Worm (Caenorhabditis elegans) whole organism, L1 larva: ENCODE measurements around the gene C56A3.4.
A peak's percentile ranks its signal among the peaks of the same experiment; 100 is the strongest.

ENCODE experiments used
- C34B4.2 ChIP-seq: sonication (generic microtip); optimal IDR thresholded peaks from 2 replicates; lab custom pipeline; 2017; ENCODE audit warnings: mild to moderate bottlenecking, missing genetic modification characterization, missing compliant biosample characterization
- F16B12.6 ChIP-seq: fragments of 150-350 bp; optimal IDR thresholded peaks from 2 replicates; lab custom pipeline; 2014; ENCODE audit warnings: missing biosample characterization, missing genetic modification characterization
- alr-1 ChIP-seq: fragments of 200-800 bp; sonication (Bioruptor generic); optimal IDR thresholded peaks from 2 replicates; lab custom pipeline; 2018; ENCODE audit warnings: borderline replicate concordance, mild to moderate bottlenecking, missing genetic modification characterization, missing compliant biosample characterization
- ama-1 ChIP-seq: fragments of 150-350 bp; optimal IDR thresholded peaks from 2 replicates; lab custom pipeline; 2014
- ceh-63 ChIP-seq: fragments of 200-800 bp; sonication (Bioruptor generic); optimal IDR thresholded peaks from 2 replicates; lab custom pipeline; 2018; ENCODE audit warnings: mild to moderate bottlenecking, missing genetic modification characterization, missing compliant biosample characterization
- ceh-8 ChIP-seq: fragments of 200-800 bp; sonication (Bioruptor generic); optimal IDR thresholded peaks from 2 replicates; lab custom pipeline; 2018; ENCODE audit warnings: mild to moderate bottlenecking, missing genetic modification characterization, moderate library complexity, missing compliant biosample characterization
- ceh-88 ChIP-seq: fragments of 200-800 bp; sonication (Bioruptor generic); IDR thresholded peaks from 2 replicates; pipeline ENCODE4 v1.3.6; 2022; ENCODE audit warnings: missing genetic modification characterization, missing compliant biosample characterization
- dpl-1 ChIP-seq, 3 experiments: fragments of 150-350 bp in 2 of 3; sonication (generic microtip) in 1 of 3; optimal IDR thresholded peaks; 2 replicates each; lab custom pipeline; 2014 to 2017; ENCODE audit warnings: missing biosample characterization in 3 of 3, missing genetic modification characterization in 3 of 3, missing genetic modification reagents in 3 of 3
- efl-1 ChIP-seq, 4 experiments: fragments of 150-350 bp; optimal IDR thresholded peaks in 3 of 4; peaks in 1 of 4; 1 replicate in 1 of 4; 2 replicates in 3 of 4; lab custom pipeline; 2014; ENCODE audit warnings: missing biosample characterization in 2 of 4, missing genetic modification characterization in 2 of 4, missing genetic modification reagents in 2 of 4
- efl-3 ChIP-seq: fragments of 200-800 bp; sonication (Bioruptor generic); optimal IDR thresholded peaks from 2 replicates; lab custom pipeline; 2018; ENCODE audit warnings: mild to moderate bottlenecking, missing genetic modification characterization, missing compliant biosample characterization
- egl-27 ChIP-seq, 2 experiments: fragments of 150-350 bp in 1 of 2; sonication (generic microtip); optimal IDR thresholded peaks; 3 replicates each; lab custom pipeline; 2017 to 2018; ENCODE audit warnings: missing biosample characterization in 2 of 2, missing genetic modification characterization in 2 of 2, missing genetic modification reagents in 2 of 2
- elt-2 ChIP-seq: sonication (generic microtip); optimal IDR thresholded peaks from 2 replicates; lab custom pipeline; 2016; ENCODE audit warnings: missing genetic modification characterization, mild to moderate bottlenecking, inconsistent platforms, missing compliant biosample characterization, missing genetic modification reagents
- fkh-4 ChIP-seq: sonication (generic microtip); optimal IDR thresholded peaks from 2 replicates; lab custom pipeline; 2016; ENCODE audit warnings: missing compliant biosample characterization, missing genetic modification characterization, borderline replicate concordance
- grh-1 ChIP-seq: fragments of 200-800 bp; sonication (Bioruptor generic); IDR thresholded peaks from 2 replicates; pipeline ENCODE4 v1.3.6; 2022; ENCODE audit warnings: missing genetic modification reagents, missing genetic modification characterization, missing compliant biosample characterization
- lin-15B ChIP-seq: fragments of 150-350 bp; sonication (generic microtip); optimal IDR thresholded peaks from 3 replicates; lab custom pipeline; 2014; ENCODE audit warnings: missing biosample characterization, missing genetic modification characterization
- lin-35 ChIP-seq, 2 experiments: fragments of 150-350 bp; optimal IDR thresholded peaks; 2 replicates each; lab custom pipeline; 2014; ENCODE audit warnings: missing biosample characterization in 2 of 2, missing genetic modification characterization in 2 of 2, missing genetic modification reagents in 2 of 2
- lsy-2 ChIP-seq, 2 experiments: fragments of 150-350 bp; optimal IDR thresholded peaks; 2 replicates each; lab custom pipeline; 2014; ENCODE audit warnings: missing biosample characterization in 2 of 2, missing genetic modification characterization in 2 of 2
- mab-9 ChIP-seq: fragments of 200-800 bp; sonication (Bioruptor generic); IDR thresholded peaks from 2 replicates; pipeline ENCODE4 v1.3.6; 2022; ENCODE audit warnings: missing genetic modification reagents, missing genetic modification characterization, missing compliant biosample characterization
- mdl-1 ChIP-seq, 2 experiments: fragments of 150-350 bp; optimal IDR thresholded peaks; 2 replicates each; lab custom pipeline; 2014 to 2017; ENCODE audit warnings: missing biosample characterization in 2 of 2, missing genetic modification characterization in 2 of 2, inconsistent platforms in 1 of 2
- mef-2 ChIP-seq: fragments of 150-350 bp; optimal IDR thresholded peaks from 2 replicates; lab custom pipeline; 2014; ENCODE audit warnings: missing biosample characterization, missing genetic modification characterization
- nhr-12 ChIP-seq: sonication (generic microtip); optimal IDR thresholded peaks from 2 replicates; lab custom pipeline; 2017; ENCODE audit warnings: missing biosample characterization, missing genetic modification characterization
- nhr-19 ChIP-seq: fragments of 200-800 bp; sonication (Bioruptor generic); conservative IDR thresholded peaks from 2 replicates; pipeline ENCODE4 v1.3.6; 2022; ENCODE audit warnings: missing genetic modification characterization, missing compliant biosample characterization
- nhr-20 ChIP-seq: sonication (generic microtip); optimal IDR thresholded peaks from 2 replicates; lab custom pipeline; 2016; ENCODE audit warnings: mild to moderate bottlenecking, missing genetic modification characterization, missing compliant biosample characterization
- nhr-237 ChIP-seq: fragments of 150-350 bp; optimal IDR thresholded peaks from 2 replicates; lab custom pipeline; 2014; ENCODE audit warnings: missing biosample characterization, missing genetic modification characterization
- nhr-71 ChIP-seq: sonication (generic microtip); optimal IDR thresholded peaks from 2 replicates; lab custom pipeline; 2016; ENCODE audit warnings: mild to moderate bottlenecking, missing genetic modification characterization, moderate library complexity, missing compliant biosample characterization
- nhr-84 ChIP-seq: sonication (generic microtip); optimal IDR thresholded peaks from 2 replicates; lab custom pipeline; 2017; ENCODE audit warnings: missing biosample characterization, missing genetic modification characterization
- nhr-85 ChIP-seq: sonication (generic microtip); peaks from one replicate; lab custom pipeline; 2016; ENCODE audit warnings: missing genetic modification characterization, inconsistent platforms, missing compliant biosample characterization
- pax-3 ChIP-seq: fragments of 200-800 bp; sonication (Bioruptor generic); optimal IDR thresholded peaks from 2 replicates; lab custom pipeline; 2018; ENCODE audit warnings: mild to moderate bottlenecking, missing genetic modification characterization, moderate library complexity, missing compliant biosample characterization
- pqm-1 ChIP-seq: sonication (generic microtip); optimal IDR thresholded peaks from 3 replicates; lab custom pipeline; 2017; ENCODE audit warnings: missing biosample characterization, missing genetic modification characterization
- skn-1 ChIP-seq: fragments of 150-350 bp; optimal IDR thresholded peaks from 2 replicates; lab custom pipeline; 2014; ENCODE audit warnings: missing biosample characterization, missing genetic modification characterization
- snu-23 ChIP-seq: sonication (generic microtip); optimal IDR thresholded peaks from 2 replicates; lab custom pipeline; 2016; ENCODE audit warnings: missing genetic modification characterization, missing compliant biosample characterization
- swsn-7 ChIP-seq: sonication (generic microtip); optimal IDR thresholded peaks from 2 replicates; lab custom pipeline; 2016; ENCODE audit warnings: missing genetic modification characterization, missing compliant biosample characterization
- tbx-2 ChIP-seq: sonication (generic microtip); optimal IDR thresholded peaks from 2 replicates; lab custom pipeline; 2016; ENCODE audit warnings: missing genetic modification characterization, missing compliant biosample characterization
- unc-30 ChIP-seq: sonication (generic microtip); optimal IDR thresholded peaks from 2 replicates; lab custom pipeline; 2017; ENCODE audit warnings: missing biosample characterization, missing genetic modification characterization
- unc-62 ChIP-seq: fragments of 150-350 bp; optimal IDR thresholded peaks from 2 replicates; lab custom pipeline; 2014; ENCODE audit warnings: missing biosample characterization, missing genetic modification reagents, missing genetic modification characterization
- unc-86 ChIP-seq: sonication (generic microtip); optimal IDR thresholded peaks from 2 replicates; lab custom pipeline; 2016; ENCODE audit warnings: missing genetic modification characterization, missing compliant biosample characterization
- unc-98 ChIP-seq: fragments of 200-800 bp; sonication (Bioruptor generic); IDR thresholded peaks from 2 replicates; pipeline ENCODE4 v1.3.6; 2022; ENCODE audit warnings: missing genetic modification characterization, missing compliant biosample characterization
- vab-15 ChIP-seq: sonication (generic microtip); optimal IDR thresholded peaks from 2 replicates; lab custom pipeline; 2017; ENCODE audit warnings: missing genotype, mild to moderate bottlenecking, missing genetic modification characterization, missing compliant biosample characterization

C56A3.4 gene

ce11 chrV:13568533-13568932, 17.0 kb upstream of the C56A3.4 start, which contains the start of the genes nuaf-1 and bir-2 (continued):
- TF ChIP-seq elt-2 (tag; lab: Kevin White, UChicago), result no peak
- no peak for TF ChIP-seq vab-15 (tag; lab: Kevin White, UChicago)
- peak; percentile 23 for TF ChIP-seq F16B12.6 (tag; lab: Kevin White, UChicago)
- TF ChIP-seq unc-62 (GFP tag; lab: Kevin White, UChicago), result no peak
- no peak for TF ChIP-seq unc-30
- TF ChIP-seq mef-2 (tag; lab: Kevin White, UChicago), result no peak
- TF ChIP-seq nhr-12 (tag; lab: Kevin White, UChicago), result no peak
- TF ChIP-seq ceh-88, result no peak
- peak; percentile 52 for TF ChIP-seq tbx-2
- no peak for TF ChIP-seq alr-1
- TF ChIP-seq nhr-237, result no peak
- peak; percentile 73 for TF ChIP-seq nhr-85 (tag; lab: Kevin White, UChicago)
- TF ChIP-seq C34B4.2 (tag; lab: Kevin White, UChicago), result no peak
- TF ChIP-seq mab-9, result no peak

ce11 chrV:13566967-13567366, 15.4 kb upstream of the C56A3.4 start:
- no peak for TF ChIP-seq lsy-2 (tag; optimal IDR thresholded peaks at IDR 0.05; lab: Kevin White, UChicago)
- no peak for TF ChIP-seq nhr-84 (tag; lab: Kevin White, UChicago)
- peak in 1 of 2 experiments; percentile 5 for TF ChIP-seq lin-35 (GFP tag; optimal IDR thresholded peaks at IDR 0.05; lab: Kevin White, UChicago)
- TF ChIP-seq mdl-1 (tag; optimal IDR thresholded peaks at IDR 0.05; lab: Kevin White, UChicago), result no peak
- TF ChIP-seq snu-23, result peak; percentile 0
- TF ChIP-seq alr-1, result no peak
- peak; percentile 16 for TF ChIP-seq elt-2 (tag; lab: Kevin White, UChicago)
- peak; percentile 67 for TF ChIP-seq ama-1 (lab: Kevin White, UChicago)
- peak; percentile 4 for TF ChIP-seq pax-3 (tag; lab: Kevin White, UChicago)
- TF ChIP-seq egl-27 (tag; optimal IDR thresholded peaks at IDR 0.05; lab: Kevin White, UChicago), result no peak
- TF ChIP-seq ceh-63 (GFP tag; lab: Kevin White, UChicago), result no peak
- no peak for TF ChIP-seq skn-1 (tag; lab: Kevin White, UChicago)
- no peak for TF ChIP-seq efl-3 (GFP tag; lab: Kevin White, UChicago)
- TF ChIP-seq nhr-71, result peak; percentile 41
- no peak for TF ChIP-seq efl-1 (optimal IDR thresholded peaks at IDR 0.05; lab: Kevin White, UChicago)
- TF ChIP-seq efl-1 (GFP tag; optimal IDR thresholded peaks at IDR 0.05 in 1 of 2; lab: Kevin White, UChicago), result peak in 1 of 2 experiments; percentile 87
- no peak for TF ChIP-seq unc-62 (GFP tag; lab: Kevin White, UChicago)
- TF ChIP-seq nhr-85 (tag; lab: Kevin White, UChicago), result peak; percentile 24
- 0 out of 2 replicates have a peak, but pooled peaks have one; percentile 2 for TF ChIP-seq nhr-19 (GFP tag; lab: Robert Waterston, UW)
- peak in 1 of 3 experiments; percentile 10 for TF ChIP-seq dpl-1 (GFP tag; optimal IDR thresholded peaks at IDR 0.05; lab: Kevin White, UChicago)
- TF ChIP-seq, all 84 proteins: peak for 10

ce11 chrV:13565781-13566180, 14.2 kb upstream of the C56A3.4 start, which contains the start of gene slrp-1:
TSS of gene slrp-1 (plus strand) at chrV:13565863.
- TF ChIP-seq nhr-20 (tag; lab: Kevin White, UChicago), result no peak
- TF ChIP-seq grh-1 (GFP tag; lab: Robert Waterston, UW), result no peak
- no peak for TF ChIP-seq ceh-8
- no peak for TF ChIP-seq efl-1 (optimal IDR thresholded peaks at IDR 0.05; lab: Kevin White, UChicago)
- TF ChIP-seq efl-1 (GFP tag; optimal IDR thresholded peaks at IDR 0.05 in 1 of 2; lab: Kevin White, UChicago), result peak in 1 of 2 experiments; percentile 79
- no peak for TF ChIP-seq egl-27 (tag; optimal IDR thresholded peaks at IDR 0.05; lab: Kevin White, UChicago)
- TF ChIP-seq unc-98, result no peak
- no peak for TF ChIP-seq alr-1
- no peak for TF ChIP-seq dpl-1 (GFP tag; optimal IDR thresholded peaks at IDR 0.05; lab: Kevin White, UChicago)
- peak; percentile 53 for TF ChIP-seq nhr-85 (tag; lab: Kevin White, UChicago)
- TF ChIP-seq lin-15B (tag; lab: Kevin White, UChicago), result no peak
- TF ChIP-seq nhr-19 (GFP tag; lab: Robert Waterston, UW), result no peak
- no peak for TF ChIP-seq swsn-7 (tag; lab: Kevin White, UChicago)
- TF ChIP-seq fkh-4 (tag; lab: Kevin White, UChicago), result no peak
- TF ChIP-seq pqm-1, result no peak
- TF ChIP-seq unc-86, result no peak
